Worm (Caenorhabditis elegans) whole organism, late embryonic: ENCODE data around the gene R144.12.

Source experiments
- C08G9.2 ChIP-seq: sonication (generic microtip); optimal IDR thresholded peaks from 2 replicates; lab custom pipeline; 2016; ENCODE audit warnings: mild to moderate bottlenecking, missing genetic modification characterization, moderate library complexity, missing compliant biosample characterization
- C38D4.7 ChIP-seq: fragments of 200-800 bp; sonication (Bioruptor generic); optimal IDR thresholded peaks from 2 replicates; lab custom pipeline; 2018; ENCODE audit warnings: mild to moderate bottlenecking, missing genetic modification characterization, moderate library complexity, missing compliant biosample characterization
- K09A11.1 ChIP-seq: sonication (generic microtip); optimal IDR thresholded peaks from 2 replicates; lab custom pipeline; 2017; ENCODE audit warnings: antibody characterized with exemption, mild to moderate bottlenecking, missing genetic modification characterization, missing compliant biosample characterization; ENCODE audit not compliant: insufficient read depth
- ahr-1 ChIP-seq: sonication (generic microtip); optimal IDR thresholded peaks from 2 replicates; lab custom pipeline; 2016; ENCODE audit warnings: missing genetic modification characterization, missing compliant biosample characterization
- ceh-14 ChIP-seq: sonication (generic microtip); optimal IDR thresholded peaks from 2 replicates; lab custom pipeline; 2016; ENCODE audit warnings: missing genotype, missing genetic modification characterization, missing compliant biosample characterization
- ceh-18 ChIP-seq: sonication (generic microtip); optimal IDR thresholded peaks from 2 replicates; lab custom pipeline; 2016; ENCODE audit warnings: missing genetic modification characterization, missing compliant biosample characterization
- ceh-19 ChIP-seq: fragments of 200-800 bp; sonication (Bioruptor generic); optimal IDR thresholded peaks from 2 replicates; lab custom pipeline; 2018; ENCODE audit warnings: mild to moderate bottlenecking, missing genetic modification characterization, missing compliant biosample characterization
- ceh-22 ChIP-seq: sonication (generic microtip); optimal IDR thresholded peaks from 2 replicates; lab custom pipeline; 2017; ENCODE audit warnings: missing biosample characterization, missing genetic modification characterization
- ceh-45 ChIP-seq: fragments of 200-800 bp; sonication (Bioruptor generic); IDR thresholded peaks from 2 replicates; pipeline ENCODE4 v1.3.6; 2022; ENCODE audit warnings: missing genetic modification reagents, missing genetic modification characterization, missing compliant biosample characterization
- ceh-48 ChIP-seq: sonication (generic microtip); optimal IDR thresholded peaks from 2 replicates; lab custom pipeline; 2016; ENCODE audit warnings: missing genetic modification characterization, inconsistent platforms, missing compliant biosample characterization
- ceh-6 ChIP-seq: fragments of 200-800 bp; sonication (Bioruptor generic); optimal IDR thresholded peaks from 2 replicates; lab custom pipeline; 2018; ENCODE audit warnings: mild to moderate bottlenecking, missing genetic modification characterization, missing compliant biosample characterization
- ceh-9 ChIP-seq: sonication (generic microtip); optimal IDR thresholded peaks from 2 replicates; lab custom pipeline; 2016; ENCODE audit warnings: mild to moderate bottlenecking, missing genetic modification characterization, inconsistent platforms, missing compliant biosample characterization
- dmd-4 ChIP-seq: sonication (generic microtip); optimal IDR thresholded peaks from 2 replicates; lab custom pipeline; 2016; ENCODE audit warnings: borderline replicate concordance, missing genetic modification characterization, missing compliant biosample characterization
- dve-1 ChIP-seq: sonication (generic microtip); optimal IDR thresholded peaks from 2 replicates; lab custom pipeline; 2017; ENCODE audit warnings: antibody characterized with exemption, mild to moderate bottlenecking, missing genetic modification characterization, missing compliant biosample characterization
- ets-4 ChIP-seq: sonication (generic microtip); optimal IDR thresholded peaks from 2 replicates; lab custom pipeline; 2016; ENCODE audit warnings: missing genetic modification characterization, missing compliant biosample characterization
- eyg-1 ChIP-seq: sonication (generic microtip); optimal IDR thresholded peaks from 2 replicates; lab custom pipeline; 2016; ENCODE audit warnings: missing genotype, missing genetic modification characterization, missing compliant biosample characterization
- fax-1 ChIP-seq: sonication (generic microtip); optimal IDR thresholded peaks from 2 replicates; lab custom pipeline; 2016; ENCODE audit warnings: missing genotype, missing genetic modification characterization, missing compliant biosample characterization
- fkh-6 ChIP-seq: sonication (generic microtip); optimal IDR thresholded peaks from 2 replicates; lab custom pipeline; 2016; ENCODE audit warnings: missing genetic modification characterization, missing compliant biosample characterization
- gmeb-2 ChIP-seq: sonication (generic microtip); optimal IDR thresholded peaks from 2 replicates; lab custom pipeline; 2016; ENCODE audit warnings: missing genetic modification characterization, inconsistent platforms, missing compliant biosample characterization
- hlh-13 ChIP-seq: fragments of 200-800 bp; sonication (Bioruptor generic); optimal IDR thresholded peaks from 2 replicates; lab custom pipeline; 2018; ENCODE audit warnings: mild to moderate bottlenecking, missing genetic modification characterization, missing compliant biosample characterization
- hlh-15 ChIP-seq: sonication (generic microtip); optimal IDR thresholded peaks from 2 replicates; lab custom pipeline; 2016; ENCODE audit warnings: missing genetic modification characterization, missing compliant biosample characterization
- hlh-30 ChIP-seq: sonication (generic microtip); optimal IDR thresholded peaks from 2 replicates; lab custom pipeline; 2017; ENCODE audit warnings: antibody characterized with exemption, missing genetic modification characterization, missing compliant biosample characterization; ENCODE audit not compliant: insufficient read depth
- hlh-6 ChIP-seq: sonication (generic microtip); optimal IDR thresholded peaks from 2 replicates; lab custom pipeline; 2016; ENCODE audit warnings: missing genotype, missing genetic modification characterization, missing compliant biosample characterization
- lim-6 ChIP-seq: sonication (generic microtip); optimal IDR thresholded peaks from 2 replicates; lab custom pipeline; 2016; ENCODE audit warnings: missing genetic modification characterization, missing compliant biosample characterization
- madf-2 ChIP-seq: sonication (generic microtip); optimal IDR thresholded peaks from 2 replicates; lab custom pipeline; 2017; ENCODE audit warnings: missing genetic modification characterization, missing compliant biosample characterization
- mec-3 ChIP-seq: sonication (generic microtip); optimal IDR thresholded peaks from 2 replicates; lab custom pipeline; 2016; ENCODE audit warnings: borderline replicate concordance, missing genetic modification characterization, missing compliant biosample characterization
- nfya-1 ChIP-seq: sonication (generic microtip); optimal IDR thresholded peaks from 2 replicates; lab custom pipeline; 2017; ENCODE audit warnings: missing genetic modification characterization, mild to moderate bottlenecking, missing compliant biosample characterization, antibody characterized with exemption, moderate library complexity
- nhr-232 ChIP-seq: sonication (generic microtip); optimal IDR thresholded peaks from 2 replicates; lab custom pipeline; 2016; ENCODE audit warnings: missing genetic modification characterization, missing compliant biosample characterization
- npax-4 ChIP-seq: sonication (generic microtip); optimal IDR thresholded peaks from 2 replicates; lab custom pipeline; 2016; ENCODE audit warnings: missing genetic modification characterization, missing compliant biosample characterization
- pha-2 ChIP-seq: sonication (generic microtip); optimal IDR thresholded peaks from 2 replicates; lab custom pipeline; 2017; ENCODE audit warnings: mild to moderate bottlenecking, missing genetic modification characterization, missing compliant biosample characterization
- pqm-1 ChIP-seq: sonication (generic microtip); optimal IDR thresholded peaks from 2 replicates; lab custom pipeline; 2016; ENCODE audit warnings: missing genetic modification characterization, missing compliant biosample characterization
- pros-1 ChIP-seq: fragments of 150-350 bp; optimal IDR thresholded peaks from 2 replicates; lab custom pipeline; 2014; ENCODE audit warnings: missing biosample characterization, missing genetic modification reagents, missing genetic modification characterization
- ref-2 ChIP-seq: sonication (generic microtip); optimal IDR thresholded peaks from 2 replicates; lab custom pipeline; 2016; ENCODE audit warnings: missing genetic modification characterization, missing compliant biosample characterization
- rnt-1 ChIP-seq: sonication (generic microtip); optimal IDR thresholded peaks from 2 replicates; lab custom pipeline; 2016; ENCODE audit warnings: missing genetic modification characterization, missing compliant biosample characterization
- sdc-2 ChIP-seq: sonication (generic microtip); optimal IDR thresholded peaks from 2 replicates; lab custom pipeline; 2016; ENCODE audit warnings: missing genotype, missing genetic modification characterization, missing compliant biosample characterization
- sox-2 ChIP-seq: fragments of 200-800 bp; sonication (Bioruptor generic); IDR thresholded peaks from 2 replicates; pipeline ENCODE4 v1.3.6; 2022; ENCODE audit warnings: missing genetic modification reagents, missing genetic modification characterization, missing compliant biosample characterization
- sox-4 ChIP-seq: sonication (generic microtip); optimal IDR thresholded peaks from 2 replicates; lab custom pipeline; 2017; ENCODE audit warnings: mild to moderate bottlenecking, missing genetic modification characterization, inconsistent platforms, missing compliant biosample characterization
- syd-9 ChIP-seq: sonication (generic microtip); optimal IDR thresholded peaks from 2 replicates; lab custom pipeline; 2016; ENCODE audit warnings: mild to moderate bottlenecking, missing genetic modification characterization, moderate library complexity, missing compliant biosample characterization
- tbx-2 ChIP-seq: sonication (generic microtip); optimal IDR thresholded peaks from 2 replicates; lab custom pipeline; 2016; ENCODE audit warnings: missing genetic modification characterization, missing compliant biosample characterization
- tbx-7 ChIP-seq: sonication (generic microtip); optimal IDR thresholded peaks from 2 replicates; lab custom pipeline; 2016; ENCODE audit warnings: missing genotype, missing genetic modification characterization, missing compliant biosample characterization
- ttx-3 ChIP-seq: sonication (generic microtip); optimal IDR thresholded peaks from 2 replicates; lab custom pipeline; 2016; ENCODE audit warnings: missing genetic modification reagents, missing genetic modification characterization, missing compliant biosample characterization
- unc-42 ChIP-seq: sonication (generic microtip); optimal IDR thresholded peaks from 2 replicates; lab custom pipeline; 2016; ENCODE audit warnings: missing genotype, missing genetic modification characterization, missing compliant biosample characterization
- unc-55 ChIP-seq: sonication (generic microtip); optimal IDR thresholded peaks from 2 replicates; lab custom pipeline; 2017; ENCODE audit warnings: missing biosample characterization, missing genetic modification reagents, missing genetic modification characterization
- unc-86 ChIP-seq: sonication (generic microtip); optimal IDR thresholded peaks from 2 replicates; lab custom pipeline; 2016; ENCODE audit warnings: missing genetic modification characterization, missing compliant biosample characterization
- zip-5 ChIP-seq: sonication (generic microtip); optimal IDR thresholded peaks from 2 replicates; lab custom pipeline; 2016; ENCODE audit warnings: missing genetic modification characterization, missing compliant biosample characterization
- ztf-16 ChIP-seq: sonication (generic microtip); optimal IDR thresholded peaks from 2 replicates; lab custom pipeline; 2017; ENCODE audit warnings: missing genetic modification characterization, missing compliant biosample characterization

Gene R144.12

DNA sequence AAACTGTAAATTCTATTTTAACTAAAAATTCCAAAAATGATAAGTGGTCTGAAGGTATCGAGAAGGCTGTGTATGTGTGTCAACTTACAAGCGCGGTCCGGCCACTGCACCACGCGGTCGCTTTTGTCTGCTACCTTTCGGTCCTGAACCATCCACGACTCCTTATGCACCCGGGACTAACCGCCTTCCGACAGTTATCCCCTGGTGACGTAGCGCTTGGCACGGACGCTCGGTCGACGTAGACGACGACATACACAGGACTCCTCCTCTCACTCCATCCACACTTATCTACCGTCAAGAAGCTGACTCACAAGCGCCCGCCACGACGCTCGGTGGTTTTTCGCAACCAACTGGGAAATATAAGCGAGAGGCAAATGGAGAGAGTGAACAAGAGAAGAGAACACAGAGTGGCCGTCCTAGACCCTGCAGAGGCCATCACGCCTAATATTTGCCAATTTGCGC, 24.6 kb upstream of the R144.12 start (continued):
- TF ChIP-seq nhr-232 (tag; lab: Kevin White, UChicago): peak; percentile 81
- TF ChIP-seq C38D4.7: peak; percentile 78
- peak; percentile 83 for TF ChIP-seq ceh-14 (tag; lab: Kevin White, UChicago)
- TF ChIP-seq hlh-6: peak; percentile 91
- TF ChIP-seq eyg-1: peak; percentile 80
- peak; percentile 39 for TF ChIP-seq K09A11.1
- peak; percentile 91 for TF ChIP-seq ref-2
- TF ChIP-seq unc-86 (tag; lab: Kevin White, UChicago): peak; percentile 75
- peak; percentile 86 for TF ChIP-seq pha-2
- TF ChIP-seq sox-4: peak; percentile 75
- peak; percentile 54 for TF ChIP-seq zip-5 (tag; lab: Kevin White, UChicago)
- peak; percentile 86 for TF ChIP-seq ztf-16 (tag; lab: Kevin White, UChicago)
- peak; percentile 83 for TF ChIP-seq rnt-1 (tag; lab: Kevin White, UChicago)
- TF ChIP-seq gmeb-2: peak; percentile 67
- peak; percentile 91 for TF ChIP-seq tbx-2 (tag; lab: Kevin White, UChicago)
- peak; percentile 51 for TF ChIP-seq mec-3 (tag; lab: Kevin White, UChicago)
- TF ChIP-seq madf-2 (tag; lab: Kevin White, UChicago): peak; percentile 50
- peak; percentile 81 for TF ChIP-seq ttx-3 (tag; lab: Kevin White, UChicago)
- peak; percentile 90 for TF ChIP-seq ceh-19
- peak; percentile 72 for TF ChIP-seq nfya-1
- TF ChIP-seq hlh-13 (GFP tag; lab: Kevin White, UChicago): peak; percentile 78
- TF ChIP-seq tbx-7 (tag; lab: Kevin White, UChicago): peak; percentile 55
- TF ChIP-seq ets-4 (tag; lab: Kevin White, UChicago): peak; percentile 97
- TF ChIP-seq syd-9 (tag; lab: Kevin White, UChicago): peak; percentile 87
- peak; percentile 54 for TF ChIP-seq hlh-15 (tag; lab: Kevin White, UChicago)
- TF ChIP-seq fkh-6: peak; percentile 88
- peak; percentile 84 for TF ChIP-seq ceh-6 (GFP tag; lab: Kevin White, UChicago)
- TF ChIP-seq ceh-18: peak; percentile 92
- TF ChIP-seq lim-6 (tag; lab: Kevin White, UChicago): peak; percentile 45
- TF ChIP-seq sdc-2 (tag; lab: Kevin White, UChicago): peak; percentile 82
- TF ChIP-seq unc-42 (tag; lab: Kevin White, UChicago): peak; percentile 69
- peak; percentile 57 for TF ChIP-seq npax-4 (tag; lab: Kevin White, UChicago)
- peak; percentile 81 for TF ChIP-seq fax-1 (tag; lab: Kevin White, UChicago)
- peak; percentile 67 for TF ChIP-seq ceh-48 (tag; lab: Kevin White, UChicago)
- TF ChIP-seq dmd-4 (tag; lab: Kevin White, UChicago): peak; percentile 92
- peak; percentile 24 for TF ChIP-seq pros-1 (tag; lab: Kevin White, UChicago)
- peak; percentile 84 for TF ChIP-seq dve-1 (tag; lab: Kevin White, UChicago)
- peak; percentile 47 for TF ChIP-seq hlh-30 (tag; lab: Kevin White, UChicago)
- peak; percentile 86 for TF ChIP-seq C08G9.2
- TF ChIP-seq, all 69 proteins: peak for 59; not testable (repeated sequence) for 10

ce11 chrIII:5030629-5031028, 23.8 kb upstream of the R144.12 start, which contains the start of gene klp-6:
Gene klp-6 (plus strand): TSS chrIII:5030929.
- TF ChIP-seq rnt-1 (tag; lab: Kevin White, UChicago) (no peak), pqm-1 (tag; lab: Kevin White, UChicago) (no peak), gmeb-2 (no peak)

DNA sequence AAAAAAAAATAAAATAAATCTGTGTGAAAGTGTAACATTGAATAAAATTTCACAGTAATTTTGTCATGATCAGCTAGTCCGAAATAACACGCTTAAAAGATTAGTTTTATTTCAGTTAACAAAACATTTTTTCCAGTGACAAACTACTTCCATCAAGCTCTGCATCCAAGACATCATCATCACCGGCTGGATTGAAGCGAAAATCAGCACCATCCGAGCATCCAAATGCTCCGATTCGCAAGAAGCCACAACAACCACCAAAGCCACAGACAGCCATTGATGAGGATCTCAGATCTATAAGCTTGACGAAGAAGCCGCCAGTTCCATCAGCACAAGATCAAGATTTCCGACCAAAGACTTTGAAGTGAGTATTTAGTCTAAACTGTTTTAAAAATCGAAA, 20.4 kb upstream of the R144.12 start:
- TF ChIP-seq sox-4 (no peak), unc-55 (GFP tag; lab: Kevin White, UChicago) (no peak), sox-2 (GFP tag; lab: Robert Waterston, UW) (no peak), ceh-45 (no peak), ceh-9 (tag; lab: Kevin White, UChicago) (no peak), dmd-4 (tag; lab: Kevin White, UChicago) (no peak), ceh-22 (tag; lab: Kevin White, UChicago) (no peak), ahr-1 (tag; lab: Kevin White, UChicago) (no peak)
- TF ChIP-seq, all 69 proteins: peak for 0
